Worm (Caenorhabditis elegans): ENCODE results near the gene str-168.
A peak's percentile ranks its signal among the peaks of the same experiment; 100 is the strongest.

The str-168 gene

DNA sequence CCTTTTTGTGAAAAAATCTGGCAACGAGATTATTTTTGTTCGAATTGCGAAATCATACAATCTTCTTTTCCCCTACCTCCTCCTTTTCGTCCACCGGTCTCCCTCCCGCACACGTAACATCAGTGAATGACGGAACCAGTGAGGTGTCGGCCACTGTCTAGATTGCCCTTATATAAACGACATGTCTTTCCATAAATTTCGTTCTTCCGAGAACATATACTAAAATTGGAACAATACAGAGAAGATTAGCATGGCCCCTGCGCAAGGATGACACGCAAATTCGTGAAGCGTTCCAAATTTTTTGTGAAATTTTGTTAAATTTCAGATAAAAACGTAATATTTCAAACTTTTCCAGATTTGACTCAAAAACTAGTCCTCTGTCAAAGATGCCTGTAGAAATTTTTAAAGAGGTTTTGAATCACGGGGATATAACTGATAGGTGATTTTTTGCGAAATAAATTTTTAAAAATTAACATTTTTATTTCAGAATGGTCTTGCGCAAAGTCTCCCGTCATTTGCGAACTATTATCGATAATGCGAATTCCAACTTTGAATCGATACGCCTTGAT, 7.9 kb upstream of the str-168 start (continued):
- TF ChIP-seq nhr-67 (tag; optimal IDR thresholded peaks at IDR 0.05): no peak
- no peak for TF ChIP-seq fkh-2 (tag; optimal IDR thresholded peaks at IDR 0.05)
- no peak for TF ChIP-seq lin-39 (tag; optimal IDR thresholded peaks at IDR 0.05)
- TF ChIP-seq lin-15B (tag; optimal IDR thresholded peaks at IDR 0.05): no peak
- no peak for TF ChIP-seq mdl-1 (tag; optimal IDR thresholded peaks at IDR 0.05)
- peak; percentile 4 for TF ChIP-seq elt-2 (tag; optimal IDR thresholded peaks at IDR 0.05)
- no peak for TF ChIP-seq pqm-1 (tag; optimal IDR thresholded peaks at IDR 0.05)

DNA sequence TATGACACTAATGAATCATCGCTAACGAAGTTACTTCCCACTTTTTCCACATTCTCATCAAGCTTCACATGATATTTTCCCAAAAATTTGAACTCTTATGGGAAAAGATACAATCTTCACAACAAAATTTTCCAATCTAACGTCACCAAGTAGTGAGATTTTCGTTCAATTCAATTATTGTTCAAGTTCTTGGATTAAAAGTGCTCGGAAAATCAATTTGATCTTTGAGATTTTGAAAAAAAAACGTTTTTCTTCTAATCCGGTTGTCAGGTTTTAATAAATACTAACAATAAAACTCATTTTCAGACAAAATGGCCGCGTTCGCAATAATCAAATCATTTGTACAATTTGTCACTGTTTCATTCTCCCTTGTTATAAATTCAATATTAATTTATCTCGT, 4.7 kb upstream of the str-168 start, which contains the start of gene str-153:
TSS of gene str-153 (plus strand) at position 301 of the 400 bp plus-strand sequence.
- TF ChIP-seq ceh-82 (tag; optimal IDR thresholded peaks at IDR 0.05) (no peak), egl-27 (tag; optimal IDR thresholded peaks at IDR 0.05) (no peak), tbx-2 (tag; optimal IDR thresholded peaks at IDR 0.05) (no peak), lin-15B (tag; optimal IDR thresholded peaks at IDR 0.05) (no peak), ztf-4 (tag; optimal IDR thresholded peaks at IDR 0.05) (no peak), unc-62 (GFP tag; optimal IDR thresholded peaks at IDR 0.05) (no peak), elt-2 (tag; optimal IDR thresholded peaks at IDR 0.05) (no peak), nhr-28 (tag; optimal IDR thresholded peaks at IDR 0.05) (no peak)

DNA sequence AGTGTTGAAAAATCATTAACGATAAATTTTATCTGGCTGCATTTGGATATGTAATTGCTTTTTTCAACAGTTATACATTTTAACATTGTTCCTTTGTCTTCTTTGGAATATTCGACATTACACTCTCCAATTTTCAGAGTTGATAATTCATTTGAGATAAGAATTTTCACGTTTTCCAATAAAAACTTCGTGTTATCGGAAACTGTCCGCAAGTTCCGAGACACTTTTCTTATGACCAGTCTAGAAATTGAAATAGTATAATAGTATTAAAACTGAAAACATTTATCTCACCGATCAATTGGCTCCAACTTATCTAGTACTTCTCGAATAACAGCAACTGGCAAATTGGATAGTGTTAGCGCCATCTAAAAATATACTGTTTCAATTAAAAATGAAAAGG, 1.1 kb upstream of the str-168 start, which contains the start of gene fbxa-86:
TSS of gene fbxa-86 (minus strand) at position 367 of the 400 bp plus-strand sequence.
- TF ChIP-seq elt-2 (tag; optimal IDR thresholded peaks at IDR 0.05): peak; percentile 57
- TF ChIP-seq ceh-16 (tag; optimal IDR thresholded peaks at IDR 0.05): no peak
- TF ChIP-seq elt-3 (tag; optimal IDR thresholded peaks at IDR 0.05): no peak
- no peak for TF ChIP-seq nfya-1 (tag; optimal IDR thresholded peaks at IDR 0.05; ENCODE audit: insufficient read depth)
- TF ChIP-seq pqm-1 (tag; optimal IDR thresholded peaks at IDR 0.05): peak; percentile 30
- no peak for TF ChIP-seq lin-15B (tag; optimal IDR thresholded peaks at IDR 0.05)
- no peak for TF ChIP-seq sea-2 (GFP tag; optimal IDR thresholded peaks at IDR 0.05)
- TF ChIP-seq nhr-23 (tag; optimal IDR thresholded peaks at IDR 0.05): no peak
- TF ChIP-seq egl-5 (tag; optimal IDR thresholded peaks at IDR 0.05): no peak
- no peak for TF ChIP-seq nhr-12 (tag; optimal IDR thresholded peaks at IDR 0.05)

DNA sequence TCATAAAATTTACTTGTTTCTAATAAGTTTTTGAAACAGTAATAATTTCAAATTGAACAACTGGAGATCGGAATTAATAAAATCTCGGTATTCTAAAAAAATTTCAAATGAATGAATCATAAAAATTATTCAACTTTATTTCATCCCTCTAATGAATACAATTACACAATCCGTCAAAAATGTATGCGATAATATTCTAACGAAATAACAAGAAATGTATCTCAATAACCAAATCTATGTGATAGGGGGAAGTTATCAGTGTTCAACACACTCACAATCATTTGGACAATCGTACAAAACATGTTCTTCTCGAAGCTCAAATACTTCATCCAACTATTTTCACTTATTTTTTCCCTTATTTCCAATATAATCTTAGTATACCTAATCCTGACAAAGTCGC, 2.9 kb downstream of the str-168 start, which contains the start of gene Y9C9A.5:
TSS of gene Y9C9A.5 (plus strand) at position 301 of the 400 bp plus-strand sequence.
- no peak for TF ChIP-seq ceh-16 (tag; optimal IDR thresholded peaks at IDR 0.05)
- no peak for TF ChIP-seq lin-15B (tag; optimal IDR thresholded peaks at IDR 0.05)
- TF ChIP-seq pqm-1 (tag; optimal IDR thresholded peaks at IDR 0.05): no peak

DNA sequence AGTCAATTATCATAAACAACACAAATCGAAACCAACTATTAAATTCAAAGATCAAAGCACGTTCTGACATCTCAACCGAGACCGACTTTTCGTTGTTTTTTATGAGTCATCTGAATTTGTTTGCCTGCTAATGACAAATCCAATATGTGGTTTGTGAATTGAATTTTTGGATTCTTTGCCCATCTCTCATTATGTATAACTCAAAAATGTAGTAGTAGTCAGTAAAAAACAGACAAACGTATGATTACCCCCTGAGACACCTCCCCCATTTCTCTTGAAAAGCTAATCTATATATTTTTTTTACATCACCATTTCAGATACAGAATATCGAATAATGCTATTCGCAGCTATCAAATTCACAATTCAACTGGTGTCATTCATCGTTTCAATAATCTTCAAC, 7.0 kb downstream of the str-168 start, which contains the start of gene str-169:
TSS of gene str-169 (plus strand) at position 301 of the 400 bp plus-strand sequence.
- TF ChIP-seq nhr-23 (tag; optimal IDR thresholded peaks at IDR 0.05) (no peak), unc-39 (tag; optimal IDR thresholded peaks at IDR 0.05) (no peak), nhr-67 (tag; optimal IDR thresholded peaks at IDR 0.05) (no peak), ztf-11 (tag; optimal IDR thresholded peaks at IDR 0.05) (no peak), nhr-76 (tag; optimal IDR thresholded peaks at IDR 0.05) (no peak), skn-1 (tag; optimal IDR thresholded peaks at IDR 0.05) (no peak), elt-1 (tag; optimal IDR thresholded peaks at IDR 0.05) (no peak), mml-1 (tag; optimal IDR thresholded peaks at IDR 0.05) (no peak), mdl-1 (tag; optimal IDR thresholded peaks at IDR 0.05) (no peak), lin-39 (tag; optimal IDR thresholded peaks at IDR 0.05) (no peak), elt-3 (tag; optimal IDR thresholded peaks at IDR 0.05) (no peak), fkh-2 (tag; optimal IDR thresholded peaks at IDR 0.05) (no peak)

DNA sequence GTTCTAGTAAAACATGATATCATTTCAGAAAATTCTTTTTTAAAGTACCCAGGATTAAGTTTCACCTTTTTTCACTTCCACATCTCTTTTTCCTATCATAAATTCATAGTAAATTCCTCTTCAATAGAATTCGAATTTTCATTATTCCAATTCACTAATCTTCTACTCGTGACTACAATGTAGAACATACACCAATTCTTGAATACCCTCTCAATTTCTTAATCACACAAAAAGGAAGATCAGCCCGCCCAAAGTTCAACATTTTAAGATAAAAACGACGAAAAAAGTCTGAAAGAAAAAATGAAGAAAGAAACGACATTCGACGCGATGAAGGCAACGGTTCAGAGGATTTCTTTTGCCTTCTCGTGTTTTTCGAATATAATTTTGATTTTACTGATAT, 15.1 kb downstream of the str-168 start, which contains the start of gene str-163:
TSS of gene str-163 (plus strand) at position 301 of the 400 bp plus-strand sequence.
- no peak for TF ChIP-seq lin-15B (tag; optimal IDR thresholded peaks at IDR 0.05)
- no peak for TF ChIP-seq R02D3.7 (tag; optimal IDR thresholded peaks at IDR 0.05)
- TF ChIP-seq fos-1 (tag; optimal IDR thresholded peaks at IDR 0.05): no peak
- TF ChIP-seq eor-1 (tag; optimal IDR thresholded peaks at IDR 0.05): no peak
- TF ChIP-seq sea-2 (GFP tag; optimal IDR thresholded peaks at IDR 0.05): no peak
- no peak for TF ChIP-seq egl-27 (tag; optimal IDR thresholded peaks at IDR 0.05)
- TF ChIP-seq elt-1 (tag; optimal IDR thresholded peaks at IDR 0.05): no peak
- TF ChIP-seq fkh-2 (tag; optimal IDR thresholded peaks at IDR 0.05): no peak
- no peak for TF ChIP-seq egl-5 (tag; optimal IDR thresholded peaks at IDR 0.05)
- TF ChIP-seq pha-4 (tag; optimal IDR thresholded peaks at IDR 0.05): no peak
- no peak for TF ChIP-seq lin-39 (tag; optimal IDR thresholded peaks at IDR 0.05)
- TF ChIP-seq nhr-237 (tag; optimal IDR thresholded peaks at IDR 0.05): no peak

Data from whole organism, L3 larva.